Worm (Caenorhabditis elegans) whole organism, dauer: ENCODE measurements around the gene Y45F10B.59.
"Not testable (repeated sequence)": the region's sequence is repeated elsewhere in the genome, so short reads cannot be mapped to it uniquely, and the experiment has no call there.

Source experiments
- unc-62 ChIP-seq: sonication (generic microtip); optimal IDR thresholded peaks from 2 replicates; lab custom pipeline; 2017; ENCODE audit warnings: missing biosample characterization, missing genetic modification reagents, missing genetic modification characterization

Gene Y45F10B.59

ce11 chrIV:13601973-13602669 is at the start of gene Y45F10B.59:
Y45F10B.59 (plus strand) TSS chrIV:13602619.
- TF ChIP-seq unc-62 (GFP tag; lab: Kevin White, UChicago): no peak

DNA sequence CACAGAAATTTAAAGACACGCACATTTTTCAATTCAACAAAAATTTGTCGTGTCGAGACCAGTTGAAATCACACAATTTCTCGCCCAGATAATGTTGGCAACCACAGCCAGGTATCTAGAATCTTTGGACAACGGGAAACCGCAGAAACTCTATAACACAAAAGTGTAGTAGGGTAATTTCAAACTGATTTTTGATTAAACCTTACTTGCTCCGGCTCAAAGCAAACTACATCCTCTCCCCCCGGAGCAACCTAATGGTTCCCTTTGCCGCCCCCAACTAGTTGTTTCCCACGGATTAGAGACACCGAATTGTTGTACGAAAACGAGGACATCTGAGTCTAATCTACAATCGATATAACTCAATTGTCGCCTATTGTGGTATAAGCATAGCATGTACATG is 48.1 kb upstream of the Y45F10B.59 start:
- no peak for TF ChIP-seq unc-62 (GFP tag; lab: Kevin White, UChicago)

ce11 chrIV:13555508-13555907 is 46.9 kb upstream of the Y45F10B.59 start:
- TF ChIP-seq unc-62 (GFP tag; lab: Kevin White, UChicago): no peak

DNA sequence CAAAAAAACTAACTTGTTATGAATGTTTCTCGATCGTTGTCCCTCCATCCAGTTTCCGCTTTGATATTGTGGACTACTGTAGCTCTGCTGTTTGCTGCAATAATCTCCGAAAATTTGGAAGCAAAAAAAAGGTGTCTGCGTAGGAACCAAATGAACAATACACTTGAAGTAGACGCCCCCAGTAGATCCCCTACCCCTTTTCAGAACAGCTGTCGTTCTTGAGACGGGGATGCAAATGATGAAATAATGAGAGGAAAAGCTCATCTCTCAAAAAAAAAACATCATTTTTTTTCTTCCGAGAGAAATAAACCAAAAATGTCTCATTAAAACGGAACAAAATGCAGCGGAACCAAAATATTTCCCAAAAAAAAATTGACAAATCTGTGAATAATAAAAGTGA is 45.0 kb upstream of the Y45F10B.59 start:
- no peak for TF ChIP-seq unc-62 (GFP tag; lab: Kevin White, UChicago)

DNA sequence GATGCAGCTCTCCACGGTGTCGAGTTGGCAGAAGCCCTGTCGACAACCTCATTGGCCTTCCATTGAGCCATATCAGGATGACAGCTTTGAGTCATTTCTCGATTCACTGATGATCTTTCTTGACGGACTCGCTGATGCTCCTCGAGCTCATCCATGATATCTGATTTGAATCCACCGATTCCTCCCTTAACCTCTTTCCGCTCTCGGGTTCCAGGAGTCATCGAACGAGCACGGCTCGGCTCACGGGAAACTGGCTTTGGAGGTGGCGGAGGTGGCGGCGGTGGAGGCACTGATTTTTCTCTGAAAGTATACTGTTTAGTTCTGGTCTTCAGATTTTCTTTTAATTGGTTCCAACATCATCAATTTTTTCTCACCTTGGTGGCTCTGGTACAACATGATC is 43.4 kb upstream of the Y45F10B.59 start:
- TF ChIP-seq unc-62 (GFP tag; lab: Kevin White, UChicago): no peak

DNA sequence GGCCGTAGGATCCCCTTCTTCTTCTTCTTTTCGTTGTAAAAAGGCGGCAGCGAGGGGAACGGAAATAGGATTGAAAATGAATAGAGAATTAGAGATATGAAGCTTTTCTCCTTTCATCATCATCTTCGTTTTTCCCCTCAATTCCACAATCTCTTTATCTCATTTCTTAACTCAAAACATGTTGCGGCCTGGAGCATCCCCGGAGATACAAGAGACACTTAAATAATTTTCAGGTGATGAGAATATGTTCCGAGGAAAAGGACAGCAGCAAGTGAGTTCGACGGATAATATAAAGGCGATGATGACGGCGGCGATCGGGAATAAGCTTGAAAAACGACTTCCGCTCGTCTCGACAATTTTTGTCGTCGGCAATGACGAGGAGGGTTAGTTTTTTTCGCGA is 40.8 kb upstream of the Y45F10B.59 start, which contains the start of the genes Y45F10B.13 and qui-1:
Gene Y45F10B.13, minus strand, starts transcription at position 101 of the 400 bp plus-strand sequence.
Gene qui-1, plus strand, starts transcription at position 233 of the 400 bp plus-strand sequence.
- no peak for TF ChIP-seq unc-62 (GFP tag; lab: Kevin White, UChicago)

DNA sequence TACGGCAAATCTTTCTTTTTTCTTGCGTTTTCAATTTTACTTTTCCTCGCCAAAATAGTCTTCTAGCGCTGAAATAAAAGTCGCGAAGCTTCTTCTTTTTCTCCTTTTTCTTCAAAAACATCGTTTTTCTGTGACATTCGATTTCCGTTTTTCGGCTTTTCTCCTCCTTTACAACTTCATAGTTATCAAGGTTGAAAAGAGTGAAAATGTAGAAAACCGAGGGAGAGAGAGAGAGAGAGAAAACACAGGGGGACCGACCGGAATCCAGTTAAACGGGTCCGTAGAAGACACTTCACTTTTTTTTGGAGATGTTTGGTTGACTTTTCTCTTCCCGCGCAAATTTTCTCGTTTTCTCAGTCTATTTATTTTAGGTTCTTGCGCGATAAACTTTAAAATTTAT is 38.1 kb upstream of the Y45F10B.59 start:
- no peak for TF ChIP-seq unc-62 (GFP tag; lab: Kevin White, UChicago)

DNA sequence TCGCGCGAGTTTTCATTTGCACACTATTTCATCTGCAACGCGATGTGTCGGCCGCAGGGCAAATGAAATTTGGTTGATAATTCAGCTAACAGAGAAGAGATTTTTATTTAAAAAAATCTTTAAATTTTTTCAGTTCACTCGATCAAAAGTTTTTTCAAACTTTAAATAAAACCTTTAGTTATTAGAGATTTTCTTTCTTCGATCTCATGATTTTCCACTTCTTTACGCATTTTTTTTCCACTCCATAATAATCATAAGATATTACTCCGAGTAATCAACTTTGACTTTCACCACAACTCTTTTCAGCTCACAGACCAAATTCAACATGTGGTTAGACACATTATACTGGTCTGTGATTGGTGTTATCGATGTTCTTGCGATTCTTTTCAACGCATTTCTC is 27.7 kb upstream of the Y45F10B.59 start, which contains the start of gene srd-10:
Gene srd-10, plus strand, starts transcription at position 301 of the 400 bp plus-strand sequence.
- TF ChIP-seq unc-62 (GFP tag; lab: Kevin White, UChicago): no peak

DNA sequence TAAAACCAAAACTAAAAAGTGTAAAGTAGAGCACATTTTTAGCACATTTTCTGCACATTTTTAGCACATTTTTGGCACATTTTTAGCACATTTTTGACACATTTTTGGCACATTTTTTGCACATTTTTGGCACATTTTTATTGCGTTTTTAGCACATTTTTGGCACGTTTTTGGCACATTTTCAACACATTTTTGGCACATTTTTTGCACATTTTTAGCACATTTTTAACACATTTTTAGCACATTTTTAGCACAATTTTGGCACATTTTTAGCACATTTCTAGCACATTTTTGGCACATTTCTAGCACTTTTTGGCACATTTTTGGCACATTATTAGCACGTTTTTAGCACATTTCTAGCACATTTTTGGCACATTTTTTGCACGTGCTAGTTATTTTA is 26.7 kb upstream of the Y45F10B.59 start:
- no peak for TF ChIP-seq unc-62 (GFP tag; lab: Kevin White, UChicago)

DNA sequence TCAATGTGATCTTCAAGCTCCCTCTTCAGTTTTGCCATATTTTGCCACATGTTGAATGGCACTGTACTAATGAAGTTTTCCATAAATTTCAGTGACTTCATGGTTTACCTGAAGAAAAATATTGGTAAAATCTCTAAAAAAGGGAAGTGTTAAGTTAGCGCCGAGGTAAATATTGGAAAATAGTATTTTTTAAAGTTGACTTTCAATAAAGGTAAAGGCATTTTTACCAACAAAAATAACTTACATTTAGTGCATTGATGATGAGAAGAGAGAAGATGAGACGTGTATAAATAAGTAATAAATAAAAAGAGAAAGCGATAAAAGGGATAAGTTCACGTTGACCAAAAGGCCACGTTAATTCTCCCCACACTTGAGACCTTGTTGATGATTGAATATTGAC is 24.2 kb upstream of the Y45F10B.59 start, which contains the start of gene Y45F10B.8:
Gene Y45F10B.8, minus strand, starts transcription at position 101 of the 400 bp plus-strand sequence.
- not testable (repeated sequence) for TF ChIP-seq unc-62 (GFP tag; lab: Kevin White, UChicago)

DNA sequence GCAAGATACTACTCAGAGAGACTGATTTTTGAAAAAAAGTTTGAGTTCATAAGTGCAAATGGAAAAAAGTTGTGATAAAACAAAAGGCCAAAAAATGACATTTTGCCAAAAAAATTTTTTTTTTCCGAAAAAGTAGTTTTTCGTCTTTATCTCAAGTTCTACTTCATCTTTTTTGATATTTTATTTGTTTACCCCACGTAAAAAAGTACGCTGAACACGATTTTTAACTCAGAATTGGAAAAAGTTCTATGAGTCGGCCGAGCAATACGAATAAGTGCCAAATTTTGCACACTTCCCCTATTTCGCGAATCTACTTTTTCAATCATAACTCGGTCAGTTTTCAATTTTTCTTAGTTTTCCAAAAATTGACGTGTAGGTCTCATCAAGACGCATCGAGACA is 23.5 kb upstream of the Y45F10B.59 start, which contains the start of gene sru-16:
Gene sru-16, plus strand, starts transcription at position 301 of the 400 bp plus-strand sequence.
- TF ChIP-seq unc-62 (GFP tag; lab: Kevin White, UChicago): not testable (repeated sequence)

DNA sequence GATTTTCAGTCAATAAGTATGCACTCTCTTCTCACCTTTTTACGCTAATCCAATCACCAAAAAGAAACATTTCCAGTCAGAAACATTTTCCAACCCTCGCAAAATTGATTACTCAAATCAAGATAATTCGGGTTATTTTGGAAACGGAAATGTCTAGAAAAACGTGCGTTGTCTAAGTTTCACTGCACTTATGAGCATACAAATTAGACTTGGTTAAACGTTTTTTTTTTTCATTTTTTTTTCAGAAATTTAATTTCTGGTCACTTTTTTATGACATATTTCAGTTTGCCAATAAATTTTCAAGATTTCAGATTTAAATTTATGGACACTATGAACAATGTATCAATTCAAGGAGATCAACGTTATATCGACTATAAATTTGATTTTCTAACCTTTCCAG is 19.5 kb upstream of the Y45F10B.59 start, which contains the start of gene sru-12:
Gene sru-12, plus strand, starts transcription at position 301 of the 400 bp plus-strand sequence.
- no peak for TF ChIP-seq unc-62 (GFP tag; lab: Kevin White, UChicago)

- TF ChIP-seq unc-62 (GFP tag; lab: Kevin White, UChicago): no peak
Measured at ce11 chrIV:13584646-13585045, 17.8 kb upstream of the Y45F10B.59 start, which contains the start of gene sru-11. sru-11 (plus strand) TSS chrIV:13584946.

- TF ChIP-seq unc-62 (GFP tag; lab: Kevin White, UChicago): no peak
Measured at ce11 chrIV:13587175-13587574, 15.2 kb upstream of the Y45F10B.59 start, which contains the start of gene Y45F10B.12. Y45F10B.12 (plus strand) TSS chrIV:13587475.

DNA sequence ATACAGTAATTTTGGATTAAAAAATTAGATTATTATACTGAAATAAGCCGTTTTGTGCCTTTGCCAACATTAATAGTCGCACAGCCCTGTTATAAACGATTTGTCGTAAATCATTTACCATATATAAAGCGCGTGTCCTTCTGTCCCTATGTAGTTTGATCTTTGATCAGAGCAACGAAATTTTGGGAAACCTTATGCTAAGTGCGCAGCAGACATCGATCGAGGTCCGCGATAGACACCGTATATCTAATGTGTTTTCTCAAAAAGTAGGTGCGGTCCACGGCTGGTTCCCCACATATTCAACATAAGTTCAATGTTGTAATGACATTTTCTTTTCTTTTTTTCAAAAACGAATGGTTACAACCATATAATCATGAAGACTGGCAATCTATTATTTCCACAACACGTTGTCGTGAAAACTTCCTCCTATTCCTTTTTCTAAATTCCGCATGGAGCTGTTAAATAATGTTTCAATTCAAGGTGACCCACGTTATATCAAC is 13.8 kb upstream of the Y45F10B.59 start, which contains the start of gene sru-9:
Gene sru-9, plus strand, starts transcription at position 450 of the 500 bp plus-strand sequence.
- not testable (repeated sequence) for TF ChIP-seq unc-62 (GFP tag; lab: Kevin White, UChicago)

ce11 chrIV:13591645-13592044 is 10.8 kb upstream of the Y45F10B.59 start, which contains the start of gene tsp-5:
tsp-5 (minus strand) TSS chrIV:13591745.
- no peak for TF ChIP-seq unc-62 (GFP tag; lab: Kevin White, UChicago)
